Worm (Caenorhabditis elegans): Measurements from ENCODE around the gene Y45F10B.9.

- TF ChIP-seq tab-1 (GFP tag; IDR thresholded peaks at IDR 0.05) (no peak), T22C8.4 (GFP tag; IDR thresholded peaks at IDR 0.05) (no peak), flt-1 (GFP tag; IDR thresholded peaks at IDR 0.05) (no peak), cog-1 (tag; optimal IDR thresholded peaks at IDR 0.05) (no peak), ref-1 (GFP tag; conservative IDR thresholded peaks at IDR 0.05) (no peak), klf-2 (GFP tag; conservative IDR thresholded peaks at IDR 0.05) (no peak), med-1 (GFP tag; optimal IDR thresholded peaks at IDR 0.05; ENCODE audit: insufficient read depth) (no peak), ztf-23 (GFP tag; IDR thresholded peaks at IDR 0.05) (no peak), ztf-29 (GFP tag; IDR thresholded peaks at IDR 0.05) (no peak)
Measured at ce11 chrIV:13555508-13555907, 42.2 kb downstream of the Y45F10B.9 start.

All from whole organism, midembryonic.